Fruit fly (Drosophila melanogaster) whole organism, embryonic: ENCODE data around the gene Ube4B.

Experiments used
- ATbp ChIP-seq: fragments of 200-800 bp; sonication (Bioruptor generic); optimal IDR thresholded peaks from 2 replicates; lab custom pipeline; 2017; ENCODE audit warnings: missing biosample characterization, mild to moderate bottlenecking, missing genetic modification characterization, missing genetic modification reagents
- Atf-2 ChIP-seq: fragments of 200-800 bp; sonication (Bioruptor generic); optimal IDR thresholded peaks from 2 replicates; lab custom pipeline; 2016; ENCODE audit warnings: missing biosample characterization, missing genetic modification characterization
- Awh ChIP-seq: fragments of 200-800 bp; sonication (Bioruptor generic); IDR thresholded peaks from 2 replicates; pipeline ENCODE4, ENCODE4 v1.3.6; 2022; ENCODE audit warnings: missing biosample characterization, missing genetic modification characterization
- CG10267 ChIP-seq: fragments of 200-800 bp; sonication (Bioruptor generic); optimal IDR thresholded peaks from 2 replicates; lab custom pipeline; 2018; ENCODE audit warnings: missing biosample characterization, mild to moderate bottlenecking, missing genetic modification characterization, moderate library complexity
- CG13287 ChIP-seq: fragments of 200-800 bp; sonication (Bioruptor generic); IDR thresholded peaks from 2 replicates; pipeline ENCODE4 v1.3.6; 2022; ENCODE audit warnings: missing biosample characterization, missing genetic modification characterization; ENCODE audit not compliant: partially characterized antibody
- CG14860 ChIP-seq: fragments of 200-800 bp; sonication (Bioruptor generic); IDR thresholded peaks from 3 replicates; pipeline ENCODE4 v1.3.6; 2022; ENCODE audit warnings: missing biosample characterization, missing genetic modification characterization; ENCODE audit not compliant: partially characterized antibody
- CG15601 ChIP-seq: fragments of 200-800 bp; sonication (Bioruptor generic); optimal IDR thresholded peaks from 3 replicates; lab custom pipeline; 2019; ENCODE audit warnings: missing biosample characterization, mild to moderate bottlenecking, missing genetic modification characterization, moderate library complexity
- CG16813 ChIP-seq: fragments of 200-800 bp; sonication (Bioruptor generic); IDR thresholded peaks from 3 replicates; pipeline ENCODE4 v1.3.6; 2022; ENCODE audit warnings: missing biosample characterization, missing genetic modification characterization; ENCODE audit not compliant: partially characterized antibody
- CG17385 ChIP-seq: fragments of 200-800 bp; sonication (Bioruptor generic); optimal IDR thresholded peaks from 3 replicates; lab custom pipeline; 2018; ENCODE audit warnings: missing biosample characterization, mild to moderate bottlenecking, missing genetic modification characterization
- CG2116 ChIP-seq: fragments of 200-800 bp; sonication (Bioruptor generic); optimal IDR thresholded peaks from 3 replicates; lab custom pipeline; 2018; ENCODE audit warnings: missing biosample characterization, mild to moderate bottlenecking, missing genetic modification characterization
- CG2129 ChIP-seq: fragments of 200-800 bp; sonication (Bioruptor generic); IDR thresholded peaks from 2 replicates; pipeline ENCODE4 v1.3.6; 2022; ENCODE audit warnings: missing biosample characterization, missing genetic modification characterization; ENCODE audit not compliant: partially characterized antibody
- CG2199 ChIP-seq: fragments of 200-800 bp; sonication (Bioruptor generic); IDR thresholded peaks from 3 replicates; pipeline ENCODE4 v1.3.6; 2022; ENCODE audit warnings: missing biosample characterization, missing genetic modification characterization
- CG2875 ChIP-seq: fragments of 200-800 bp; sonication (Bioruptor generic); optimal IDR thresholded peaks from 2 replicates; lab custom pipeline; 2017; ENCODE audit warnings: missing biosample characterization, mild to moderate bottlenecking, missing genetic modification characterization, missing genetic modification reagents
- CG34224 ChIP-seq: fragments of 200-800 bp; sonication (Bioruptor generic); IDR thresholded peaks from 3 replicates; pipeline ENCODE4 v1.3.6; 2022; ENCODE audit warnings: missing biosample characterization, missing genetic modification characterization; ENCODE audit not compliant: partially characterized antibody
- CG4617 ChIP-seq: fragments of 200-800 bp; sonication (Bioruptor generic); optimal IDR thresholded peaks from 3 replicates; lab custom pipeline; 2016; ENCODE audit warnings: missing biosample characterization, missing genetic modification characterization, borderline replicate concordance
- CG6791 ChIP-seq: fragments of 200-800 bp; sonication (Bioruptor generic); IDR thresholded peaks from 3 replicates; pipeline ENCODE4 v1.3.6; 2022; ENCODE audit warnings: missing biosample characterization, missing genetic modification characterization; ENCODE audit not compliant: partially characterized antibody
- CG7372 ChIP-seq: fragments of 200-800 bp; sonication (Bioruptor generic); IDR thresholded peaks from 2 replicates; pipeline ENCODE4 v1.3.6; 2022; ENCODE audit warnings: missing biosample characterization, missing genetic modification characterization
- CG7963 ChIP-seq: fragments of 200-800 bp; sonication (Bioruptor generic); IDR thresholded peaks from 3 replicates; pipeline ENCODE4 v1.3.6; 2022; ENCODE audit warnings: missing biosample characterization, missing genetic modification characterization; ENCODE audit not compliant: partially characterized antibody
- Dad ChIP-seq: fragments of 200-800 bp; sonication (Bioruptor generic); optimal IDR thresholded peaks from 3 replicates; lab custom pipeline; 2016; ENCODE audit warnings: missing biosample characterization, missing genetic modification characterization
- Dref ChIP-seq: fragments of 200-800 bp; sonication (Bioruptor generic); IDR thresholded peaks from 2 replicates; pipeline ENCODE4 v1.3.6; 2022; ENCODE audit warnings: missing biosample characterization, missing genetic modification characterization
- E2f2 ChIP-seq: fragments of 200-800 bp; sonication (Bioruptor generic); IDR thresholded peaks from 2 replicates; pipeline ENCODE4 v1.3.6; 2022; ENCODE audit warnings: missing biosample characterization, missing genetic modification characterization
- Ets97D ChIP-seq: fragments of 200-800 bp; sonication (Bioruptor generic); optimal IDR thresholded peaks from 3 replicates; lab custom pipeline; 2016; ENCODE audit warnings: missing biosample characterization, missing genetic modification characterization
- HLH4C ChIP-seq: fragments of 200-800 bp; sonication (Bioruptor generic); IDR thresholded peaks from 3 replicates; pipeline ENCODE4 v1.3.6; 2022; ENCODE audit warnings: missing biosample characterization, missing genetic modification characterization; ENCODE audit not compliant: partially characterized antibody
- Hsf ChIP-seq: fragments of 200-800 bp; sonication (Bioruptor generic); optimal IDR thresholded peaks from 3 replicates; lab custom pipeline; 2016; ENCODE audit warnings: missing biosample characterization, missing genetic modification characterization
- MESR4 ChIP-seq: fragments of 200-800 bp; sonication (Bioruptor generic); optimal IDR thresholded peaks from 2 replicates; lab custom pipeline; 2018; ENCODE audit warnings: missing biosample characterization, mild to moderate bottlenecking, missing genetic modification characterization, moderate library complexity
- PHDP ChIP-seq: fragments of 200-800 bp; sonication (Bioruptor generic); optimal IDR thresholded peaks from 3 replicates; lab custom pipeline; 2018; ENCODE audit warnings: missing biosample characterization, mild to moderate bottlenecking, missing genetic modification characterization, moderate library complexity
- Rfx ChIP-seq: fragments of 200-800 bp; sonication (Bioruptor generic); IDR thresholded peaks from 2 replicates; pipeline ENCODE4 v1.3.6; 2022; ENCODE audit warnings: missing biosample characterization, missing genetic modification characterization
- Scr ChIP-seq: fragments of 200-800 bp; sonication (Bioruptor generic); IDR thresholded peaks from 2 replicates; pipeline ENCODE4 v1.3.6; 2022; ENCODE audit warnings: missing biosample characterization, missing genetic modification characterization; ENCODE audit not compliant: partially characterized antibody
- Taf1 ChIP-seq: fragments of 200-800 bp; sonication (Bioruptor generic); IDR thresholded peaks from 2 replicates; pipeline ENCODE4 v1.3.6; 2022; ENCODE audit warnings: missing biosample characterization, missing genetic modification characterization
- al ChIP-seq: fragments of 200-800 bp; sonication (Bioruptor generic); IDR thresholded peaks from 2 replicates; pipeline ENCODE4 v1.3.6; 2022; ENCODE audit warnings: missing biosample characterization, missing genetic modification characterization
- cato ChIP-seq: fragments of 200-800 bp; sonication (Bioruptor generic); optimal IDR thresholded peaks from 2 replicates; lab custom pipeline; 2016; ENCODE audit warnings: missing biosample characterization, missing genetic modification characterization, borderline replicate concordance
- cg ChIP-seq: fragments of 200-800 bp; sonication (Bioruptor generic); optimal IDR thresholded peaks from 3 replicates; lab custom pipeline; 2019; ENCODE audit warnings: missing biosample characterization, mild to moderate bottlenecking, missing genetic modification characterization, moderate library complexity
- chinmo ChIP-seq: fragments of 200-800 bp; sonication (Bioruptor generic); IDR thresholded peaks from 4 replicates; pipeline ENCODE4 v1.3.6; 2022; ENCODE audit warnings: missing biosample characterization, missing genetic modification characterization; ENCODE audit not compliant: partially characterized antibody
- emc ChIP-seq: fragments of 200-800 bp; sonication (Bioruptor generic); optimal IDR thresholded peaks from 2 replicates; lab custom pipeline; 2016; ENCODE audit warnings: missing biosample characterization, missing genetic modification characterization
- gfzf ChIP-seq: fragments of 200-800 bp; sonication (Bioruptor generic); optimal IDR thresholded peaks from 2 replicates; lab custom pipeline; 2016; ENCODE audit warnings: missing biosample characterization, mild to moderate bottlenecking, missing genetic modification characterization, moderate library complexity
- mld ChIP-seq: fragments of 200-800 bp; sonication (Bioruptor generic); IDR thresholded peaks from 3 replicates; pipeline ENCODE4 v1.3.6; 2022; ENCODE audit warnings: missing biosample characterization, missing genetic modification characterization; ENCODE audit not compliant: partially characterized antibody
- nerfin-1 ChIP-seq: fragments of 200-800 bp; sonication (Bioruptor generic); optimal IDR thresholded peaks from 3 replicates; lab custom pipeline; 2019; ENCODE audit warnings: missing biosample characterization, mild to moderate bottlenecking, missing genetic modification characterization, moderate library complexity
- onecut ChIP-seq: fragments of 200-800 bp; sonication (Bioruptor generic); IDR thresholded peaks from 2 replicates; pipeline ENCODE4 v1.3.6; 2022; ENCODE audit warnings: missing biosample characterization, missing genetic modification characterization
- pan ChIP-seq, 4 experiments: fragments of >200 bp in 3 of 4; fragments of 200-800 bp in 1 of 4; sonication (Bioruptor generic) in 1 of 4; optimal IDR thresholded peaks in 3 of 4; IDR thresholded peaks in 1 of 4; 2 replicates each; pipeline versions ENCODE4 v1.3.6 to Lab custom; 2017 to 2022; ENCODE audit warnings: missing biosample characterization in 2 of 4, missing genetic modification characterization in 2 of 4, mixed read lengths in 1 of 4
- pho ChIP-seq: fragments of 200-800 bp; sonication (Bioruptor generic); optimal IDR thresholded peaks from 2 replicates; lab custom pipeline; 2016; ENCODE audit warnings: missing biosample characterization, missing genetic modification characterization
- pzg ChIP-seq: fragments of 200-800 bp; sonication (Bioruptor generic); optimal IDR thresholded peaks from 3 replicates; lab custom pipeline; 2018; ENCODE audit warnings: missing biosample characterization, mild to moderate bottlenecking, missing genetic modification characterization, moderate library complexity
- sob ChIP-seq: fragments of 200-800 bp; sonication (Bioruptor generic); IDR thresholded peaks from 2 replicates; pipeline ENCODE4 v1.3.6; 2022; ENCODE audit warnings: missing biosample characterization, missing genetic modification characterization
- tio ChIP-seq: fragments of 200-800 bp; sonication (Bioruptor generic); optimal IDR thresholded peaks from 2 replicates; lab custom pipeline; 2017; ENCODE audit warnings: missing biosample characterization, missing genetic modification characterization, inconsistent platforms
- tna ChIP-seq: fragments of 200-800 bp; sonication (Bioruptor generic); IDR thresholded peaks from 2 replicates; pipeline ENCODE4 v1.3.6; 2022; ENCODE audit warnings: missing biosample characterization, missing genetic modification characterization; ENCODE audit not compliant: partially characterized antibody
- vnd ChIP-seq: fragments of 200-800 bp; sonication (Bioruptor generic); IDR thresholded peaks from 3 replicates; pipeline ENCODE4 v1.3.6; 2022; ENCODE audit warnings: missing biosample characterization, missing genetic modification characterization; ENCODE audit not compliant: partially characterized antibody
- zen2 ChIP-seq: fragments of 200-800 bp; sonication (Bioruptor generic); IDR thresholded peaks from 3 replicates; pipeline ENCODE4 v1.3.6; 2022; ENCODE audit warnings: missing biosample characterization, missing genetic modification characterization; ENCODE audit not compliant: partially characterized antibody

Gene Ube4B

DNA sequence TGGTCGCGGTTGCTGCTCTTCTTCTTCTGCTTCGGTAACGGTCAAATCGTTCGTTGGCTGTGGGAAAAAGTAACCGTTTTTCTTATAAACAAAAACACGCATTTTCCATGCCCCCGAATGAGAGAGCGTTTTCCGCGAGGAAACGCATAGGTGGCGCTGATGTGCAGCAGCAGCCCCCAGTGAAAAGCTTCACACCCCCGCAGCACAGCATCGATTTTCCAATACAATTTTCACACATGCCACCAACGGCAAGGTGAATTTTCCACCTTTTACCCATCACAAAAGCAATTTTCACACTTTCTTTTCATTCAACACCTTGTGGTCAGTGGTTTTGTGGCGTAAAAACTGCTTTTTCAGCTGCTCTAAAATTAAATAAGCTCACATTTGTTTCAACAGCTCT lies 15.6 kb downstream of the Ube4B start (continued):
- no peak for TF ChIP-seq emc (GFP tag; lab: Kevin White, UChicago)
- TF ChIP-seq CG7963, result no peak
- TF ChIP-seq ATbp (GFP tag; lab: Kevin White, UChicago), result no peak
- no peak for TF ChIP-seq CG2199 (GFP tag; lab: Robert Waterston, UW)
- TF ChIP-seq CG17385, result peak; percentile 61
- TF ChIP-seq sob (GFP tag; lab: Robert Waterston, UW), result no peak
- TF ChIP-seq CG7372 (GFP tag; lab: Robert Waterston, UW), result no peak
- no peak for TF ChIP-seq CG2875 (GFP tag; lab: Kevin White, UChicago)
- 0 out of 2 replicates have a peak, but pooled peaks have one; percentile 25 for TF ChIP-seq Awh (GFP tag; lab: Robert Waterston, UW)
- peak; percentile 80 for TF ChIP-seq MESR4 (GFP tag; lab: Kevin White, UChicago)
- peak; percentile 0 for TF ChIP-seq gfzf
- no peak for TF ChIP-seq Dad (GFP tag; lab: Kevin White, UChicago)
- TF ChIP-seq cg, result no peak
- TF ChIP-seq Rfx (GFP tag; lab: Robert Waterston, UW), result no peak
- no peak for TF ChIP-seq Hsf (GFP tag; lab: Kevin White, UChicago)
- TF ChIP-seq Atf-2 (GFP tag; lab: Kevin White, UChicago), result no peak
- TF ChIP-seq tio (GFP tag; lab: Kevin White, UChicago), result no peak
- no peak for TF ChIP-seq pho (GFP tag; lab: Kevin White, UChicago)
- TF ChIP-seq pan (optimal IDR thresholded peaks at IDR 0.05; lab: Kevin White, UChicago), result no peak
- peak in 1 of 2 experiments; percentile 8 for TF ChIP-seq pan (GFP tag; optimal IDR thresholded peaks at IDR 0.05 in 1 of 2, IDR thresholded peaks at IDR 0.05 in 1 of 2)

DNA sequence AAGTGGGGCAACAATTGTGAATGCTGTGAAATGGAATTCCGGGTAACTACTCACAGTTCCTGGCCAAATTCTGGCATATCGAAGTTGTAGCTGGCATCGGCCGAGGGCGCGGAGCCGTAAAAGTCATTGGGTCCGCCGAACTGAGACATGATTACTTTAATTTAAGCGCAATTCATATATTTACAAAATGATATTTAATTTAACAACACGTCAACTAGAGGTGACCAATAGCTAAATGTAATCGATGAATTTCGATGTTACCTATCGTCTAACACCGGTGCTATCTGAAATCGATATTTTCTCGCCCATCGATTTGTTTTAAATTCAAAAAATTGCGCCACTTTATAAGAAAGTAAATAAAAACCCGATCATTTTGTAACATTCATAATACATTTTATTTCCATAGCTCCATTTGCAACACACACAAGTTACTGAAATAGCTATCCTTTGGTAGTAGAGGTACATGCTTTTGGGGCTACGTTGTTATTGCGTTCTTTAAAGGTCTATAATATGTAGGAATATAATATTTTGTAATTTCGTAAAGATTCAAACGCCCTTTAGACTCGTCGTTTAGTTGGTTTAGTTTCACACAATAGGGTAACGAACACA lies 18.7 kb downstream of the Ube4B start, which contains the start of gene Yip1d1:
Yip1d1 (minus strand) TSS at position 243 of the 609 bp plus-strand sequence.
- TF ChIP-seq CG2116 (GFP tag; lab: Kevin White, UChicago) (peak; percentile 76), CG17385 (no peak), Dref (GFP tag; lab: Robert Waterston, UW) (peak; percentile 98), onecut (GFP tag; lab: Robert Waterston, UW) (peak; percentile 16; the same call in 1 of the 2 replicates), vnd (peak; percentile 89), CG6791 (GFP tag; lab: Robert Waterston, UW) (peak; percentile 98), CG10267 (tag; lab: Kevin White, UChicago) (peak; percentile 52), CG16813 (GFP tag; lab: Robert Waterston, UW) (peak; percentile 90), Ets97D (GFP tag; lab: Kevin White, UChicago) (peak; percentile 23), chinmo (GFP tag; lab: Robert Waterston, UW) (peak; percentile 98), cato (GFP tag; lab: Kevin White, UChicago) (no peak), pzg (peak; percentile 70), HLH4C (GFP tag; lab: Robert Waterston, UW) (peak; percentile 98), CG2129 (GFP tag; lab: Robert Waterston, UW) (peak; percentile 74), CG7963 (peak; percentile 97), PHDP (tag; lab: Kevin White, UChicago) (peak; percentile 18), E2f2 (GFP tag; lab: Robert Waterston, UW) (peak; percentile 94), CG13287 (peak; percentile 98), zen2 (GFP tag; lab: Robert Waterston, UW) (peak; percentile 98), CG14860 (GFP tag; lab: Robert Waterston, UW) (peak; percentile 96), Taf1 (no peak), tna (GFP tag; lab: Robert Waterston, UW) (peak; percentile 97), al (GFP tag; lab: Robert Waterston, UW) (no peak), Scr (GFP tag; lab: Robert Waterston, UW) (peak; percentile 93), CG15601 (tag; lab: Kevin White, UChicago) (no peak), CG4617 (GFP tag; lab: Kevin White, UChicago) (peak; percentile 65), mld (GFP tag; lab: Robert Waterston, UW) (peak; percentile 89), CG34224 (GFP tag; lab: Robert Waterston, UW) (peak; percentile 98), nerfin-1 (peak; percentile 23)
